Fruit fly (Drosophila melanogaster): ENCODE measurements around the gene Atg4a.

Atg4a gene

DNA sequence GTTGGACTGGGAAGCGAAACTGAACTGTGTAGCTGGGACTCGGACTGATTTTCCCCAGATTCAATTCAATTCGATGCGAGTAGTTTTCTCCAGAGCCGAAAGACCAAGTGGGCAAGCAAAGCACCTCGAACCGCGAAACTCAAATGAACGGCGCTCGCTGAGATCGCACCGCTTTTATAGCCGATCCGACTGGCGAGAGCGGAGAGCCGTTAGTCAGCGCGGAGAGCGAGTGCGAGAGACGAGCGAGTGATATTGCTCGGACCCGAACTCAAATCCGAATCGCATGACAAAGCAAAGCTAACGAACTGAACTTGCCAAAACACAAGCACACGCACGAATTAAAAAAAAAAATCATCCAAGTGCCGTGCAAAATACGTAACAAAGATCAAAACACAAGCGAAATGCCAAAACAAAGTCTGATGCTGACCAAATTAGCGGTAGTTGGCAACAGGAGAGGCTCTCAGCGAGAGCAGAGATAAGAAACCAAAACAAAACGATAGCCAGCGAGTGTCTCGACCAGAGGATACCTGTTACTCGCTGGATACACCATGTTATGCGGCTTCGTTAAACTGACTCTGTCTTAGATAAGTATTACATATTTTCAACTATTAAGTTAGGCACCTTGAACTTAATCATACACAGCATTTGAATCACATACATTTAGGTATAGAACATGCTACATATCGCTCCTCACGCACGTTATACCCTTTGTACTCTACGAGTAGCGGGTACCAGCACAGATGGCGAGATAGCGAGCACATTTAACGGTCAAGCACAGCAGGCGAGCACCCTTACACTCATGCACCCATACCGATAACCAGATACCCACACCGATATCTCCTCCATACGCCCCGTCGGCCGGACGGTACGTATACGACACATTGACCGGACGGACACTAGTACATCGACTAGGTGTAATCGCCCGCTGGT is 38.4 kb downstream of the Atg4a start (continued):
- TF ChIP-seq run (tag; optimal IDR thresholded peaks at IDR 0.05) (no peak), YL-1 (GFP tag; optimal IDR thresholded peaks at IDR 0.05) (no peak), zen2 (GFP tag; IDR thresholded peaks at IDR 0.05; ENCODE audit: partially characterized antibody) (peak; percentile 43; the same call in 1 of the 3 replicates), CG16815 (GFP tag; optimal IDR thresholded peaks at IDR 0.05) (peak; percentile 64), CG9727 (GFP tag; optimal IDR thresholded peaks at IDR 0.05) (peak; percentile 84), Bteb2 (GFP tag; optimal IDR thresholded peaks at IDR 0.05) (peak; percentile 76), Sry-δ (GFP tag; optimal IDR thresholded peaks at IDR 0.05) (no peak), CG2120 (GFP tag; optimal IDR thresholded peaks at IDR 0.05) (peak; percentile 94), nerfin-1 (tag; optimal IDR thresholded peaks at IDR 0.05) (no peak), dmrt11E (tag; optimal IDR thresholded peaks at IDR 0.05) (peak; percentile 19), fd96Cb (tag; optimal IDR thresholded peaks at IDR 0.05) (peak; percentile 63), sd (tag; optimal IDR thresholded peaks at IDR 0.05) (peak; percentile 49), CG12104 (GFP tag; optimal IDR thresholded peaks at IDR 0.05) (peak; percentile 47), CG13296 (GFP tag; optimal IDR thresholded peaks at IDR 0.05) (peak; percentile 50), CG32772 (GFP tag; IDR thresholded peaks at IDR 0.05) (peak; percentile 76), HHEX (GFP tag; optimal IDR thresholded peaks at IDR 0.05) (peak; percentile 65), CG13123 (GFP tag; optimal IDR thresholded peaks at IDR 0.05) (peak; percentile 25), fd64A (GFP tag; optimal IDR thresholded peaks at IDR 0.05) (no peak), row (GFP tag; IDR thresholded peaks at IDR 0.05) (peak; percentile 98), cas (GFP tag; IDR thresholded peaks at IDR 0.05) (0 out of 2 replicates have a peak, but pooled peaks have one; percentile 18), gem (tag; optimal IDR thresholded peaks at IDR 0.05) (peak; percentile 84), CG34376 (GFP tag; optimal IDR thresholded peaks at IDR 0.05) (peak; percentile 55), Fer1 (GFP tag; optimal IDR thresholded peaks at IDR 0.05) (peak; percentile 78), cg (GFP tag; optimal IDR thresholded peaks at IDR 0.05) (peak; percentile 14), CG7963 (GFP tag; IDR thresholded peaks at IDR 0.05; ENCODE audit: partially characterized antibody) (no peak), Abd-B (GFP tag; optimal IDR thresholded peaks at IDR 0.05) (peak; percentile 40), CG17829 (tag; optimal IDR thresholded peaks at IDR 0.05) (peak; percentile 21), CG30403 (GFP tag; optimal IDR thresholded peaks at IDR 0.05) (peak; percentile 69), caup (GFP tag; optimal IDR thresholded peaks at IDR 0.05; ENCODE audit: severe bottlenecking) (peak; percentile 70), mld (GFP tag; IDR thresholded peaks at IDR 0.05; ENCODE audit: partially characterized antibody) (no peak), ranshi (GFP tag; IDR thresholded peaks at IDR 0.05) (peak; percentile 79), MBD-R2 (GFP tag; IDR thresholded peaks at IDR 0.05) (peak; percentile 44; the same call in 1 of the 2 replicates), CoRest (tag; optimal IDR thresholded peaks at IDR 0.05) (peak; percentile 71), sug (tag; optimal IDR thresholded peaks at IDR 0.05) (peak; percentile 67), ftz-f1 (GFP tag; optimal IDR thresholded peaks at IDR 0.05) (peak; percentile 20), CG4730 (GFP tag; IDR thresholded peaks at IDR 0.05) (peak; percentile 68), BtbVII (GFP tag; optimal IDR thresholded peaks at IDR 0.05) (peak; percentile 77), sens (GFP tag) (peak; percentile 93), repo (GFP tag; optimal IDR thresholded peaks at IDR 0.05) (peak; percentile 13), seq (GFP tag; IDR thresholded peaks at IDR 0.05) (peak; percentile 64; the same call in 1 of the 2 replicates), Aef1 (GFP tag; IDR thresholded peaks at IDR 0.05) (peak; percentile 69), CG12236 (GFP tag; optimal IDR thresholded peaks at IDR 0.05) (no peak), pfk (GFP tag; optimal IDR thresholded peaks at IDR 0.05) (no peak), eyg (GFP tag; optimal IDR thresholded peaks at IDR 0.05) (no peak), bbx (GFP tag; IDR thresholded peaks at IDR 0.05; ENCODE audit: partially characterized antibody) (peak; percentile 20; the same call in 1 of the 2 replicates), so (GFP tag; IDR thresholded peaks at IDR 0.05) (peak; percentile 71), Doc3 (GFP tag; IDR thresholded peaks at IDR 0.05; ENCODE audit: partially characterized antibody) (no peak; the same call in 2 of the 3 replicates)

Measured in whole organism, embryonic.